Worm (Caenorhabditis elegans): Measurements from ENCODE around the gene tomm-40.

DNA sequence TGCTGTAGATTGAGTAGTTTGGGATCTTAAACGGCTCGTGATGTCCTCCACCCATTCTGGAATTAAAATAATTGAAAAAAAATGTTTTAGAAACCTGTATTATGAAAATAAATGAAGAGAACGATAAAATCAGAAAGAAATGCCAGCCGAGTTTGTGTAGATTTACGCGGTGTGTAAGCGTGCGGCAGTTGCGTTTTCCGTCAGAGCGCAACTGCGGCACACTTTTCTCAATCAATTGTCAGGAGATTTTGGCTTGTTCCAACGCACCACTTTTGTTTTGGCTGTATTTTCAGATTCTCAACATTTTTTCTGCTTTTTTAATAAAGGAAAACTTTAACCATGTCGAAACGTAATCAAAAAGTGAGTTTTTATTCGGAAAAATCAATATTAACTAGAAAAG is 8.5 kb downstream of the tomm-40 start, which contains the start of the genes ndub-3 and C18E9.2:
- TF ChIP-seq ZK546.5 (tag; optimal IDR thresholded peaks at IDR 0.05) (no peak), nhr-28 (tag; optimal IDR thresholded peaks at IDR 0.05) (no peak), ceh-28 (tag; optimal IDR thresholded peaks at IDR 0.05) (peak; percentile 51), fkh-10 (GFP tag; optimal IDR thresholded peaks at IDR 0.05) (no peak), R02D3.7 (tag; optimal IDR thresholded peaks at IDR 0.05) (peak; percentile 85), elt-3 (tag; optimal IDR thresholded peaks at IDR 0.05) (no peak), nhr-76 (tag; optimal IDR thresholded peaks at IDR 0.05) (no peak), unc-62 (GFP tag; optimal IDR thresholded peaks at IDR 0.05) (no peak), nhr-25 (tag; optimal IDR thresholded peaks at IDR 0.05) (peak; percentile 44), pqm-1 (tag; optimal IDR thresholded peaks at IDR 0.05) (peak; percentile 25)

All from whole organism, L3 larva.